Worm (Caenorhabditis elegans): Measurements from ENCODE around the gene ldp-1.

ldp-1 gene

ce11 chrV:2126996-2127585 lies at the start of gene ldp-1 (continued):
- TF ChIP-seq lin-40 (tag; optimal IDR thresholded peaks at IDR 0.05) (peak; percentile 61), egl-18 (GFP tag; IDR thresholded peaks at IDR 0.05) (no peak), mcd-1 (GFP tag; IDR thresholded peaks at IDR 0.05) (peak; percentile 76), F39B2.1 (GFP tag; IDR thresholded peaks at IDR 0.05) (no peak), sdz-38 (tag; optimal IDR thresholded peaks at IDR 0.05) (no peak), madf-8 (GFP tag; conservative IDR thresholded peaks at IDR 0.05) (peak; percentile 16; the same call in 1 of the 2 replicates), Y95B8A.8 (GFP tag; IDR thresholded peaks at IDR 0.05) (no peak), pbrm-1 (GFP tag; IDR thresholded peaks at IDR 0.05) (0 out of 2 replicates have a peak, but pooled peaks have one; percentile 32), hrde-1 (tag; optimal IDR thresholded peaks at IDR 0.05; ENCODE audit: borderline replicate concordance) (no peak), dox-1 (GFP tag; IDR thresholded peaks at IDR 0.05) (peak; percentile 43; the same call in 1 of the 2 replicates), B0336.3 (GFP tag; IDR thresholded peaks at IDR 0.05) (0 out of 2 replicates have a peak, but pooled peaks have one; percentile 39), ccch-3 (GFP tag; optimal IDR thresholded peaks at IDR 0.05) (no peak), dpl-1 (GFP tag; optimal IDR thresholded peaks at IDR 0.05) (peak; percentile 73), akir-1 (GFP tag; optimal IDR thresholded peaks at IDR 0.05) (no peak), F49E8.2 (tag; optimal IDR thresholded peaks at IDR 0.05; ENCODE audit: insufficient read depth) (no peak), chd-7 (tag; optimal IDR thresholded peaks at IDR 0.05) (no peak), tbx-9 (tag; optimal IDR thresholded peaks at IDR 0.05; ENCODE audit: borderline replicate concordance) (no peak), F57A8.1 (GFP tag; optimal IDR thresholded peaks at IDR 0.05) (no peak), aptf-2 (GFP tag; conservative IDR thresholded peaks at IDR 0.05) (0 out of 2 replicates have a peak, but pooled peaks have one; percentile 58), madf-3 (GFP tag; IDR thresholded peaks at IDR 0.05) (no peak), rpc-1 (optimal IDR thresholded peaks at IDR 0.05) (no peak), rpc-1 (tag; optimal IDR thresholded peaks at IDR 0.05) (no peak), madf-6 (GFP tag; IDR thresholded peaks at IDR 0.05) (peak; percentile 66), F10E7.11 (tag; optimal IDR thresholded peaks at IDR 0.05) (no peak), unc-62 (GFP tag; optimal IDR thresholded peaks at IDR 0.05) (no peak), rec-8 (tag; optimal IDR thresholded peaks at IDR 0.05) (peak in 1 of 2 experiments; percentile 2), aptf-3 (GFP tag; IDR thresholded peaks at IDR 0.05) (no peak), snpc-4 (GFP tag; optimal IDR thresholded peaks at IDR 0.05) (no peak), snpc-4 (tag; optimal IDR thresholded peaks at IDR 0.05) (peak in 3 of 4 experiments; percentile 16 to 28 (median 26)), lir-1 (GFP tag; conservative IDR thresholded peaks at IDR 0.05) (peak; percentile 50; the same call in 1 of the 2 replicates), sea-2 (GFP tag; IDR thresholded peaks at IDR 0.05) (no peak)

- TF ChIP-seq B0336.3 (GFP tag; IDR thresholded peaks at IDR 0.05) (no peak), nfya-2 (GFP tag; IDR thresholded peaks at IDR 0.05) (no peak), mxl-1 (tag; optimal IDR thresholded peaks at IDR 0.05) (no peak), F39B2.1 (GFP tag; IDR thresholded peaks at IDR 0.05) (no peak), K12H6.12 (tag; optimal IDR thresholded peaks at IDR 0.05) (no peak), xnd-1 (tag; optimal IDR thresholded peaks at IDR 0.05) (no peak), hsf-1 (GFP tag; IDR thresholded peaks at IDR 0.05) (no peak)
These were observed 46.1 kb upstream of the ldp-1 start for ce11 chrV:2081269-2081668.

ce11 chrV:2081894-2082293 lies 45.4 kb upstream of the ldp-1 start:
- TF ChIP-seq sptf-2 (GFP tag; optimal IDR thresholded peaks at IDR 0.05) (no peak), tbp1 (GFP tag; optimal IDR thresholded peaks at IDR 0.05) (no peak), hmg-20 (GFP tag; IDR thresholded peaks at IDR 0.05) (no peak), lin-54 (GFP tag; optimal IDR thresholded peaks at IDR 0.05) (no peak), nhr-179 (tag; optimal IDR thresholded peaks at IDR 0.05) (no peak), hlh-12 (tag; optimal IDR thresholded peaks at IDR 0.05) (no peak), K11D2.4 (GFP tag; IDR thresholded peaks at IDR 0.05) (no peak), lin-35 (GFP tag; optimal IDR thresholded peaks at IDR 0.05) (no peak), bed-1 (GFP tag; IDR thresholded peaks at IDR 0.05) (no peak), attf-3 (GFP tag; conservative IDR thresholded peaks at IDR 0.05) (no peak), him-1 (tag; optimal IDR thresholded peaks at IDR 0.05) (no peak), akir-1 (GFP tag; optimal IDR thresholded peaks at IDR 0.05) (no peak), aptf-3 (GFP tag; IDR thresholded peaks at IDR 0.05) (no peak), madf-10 (tag; optimal IDR thresholded peaks at IDR 0.05) (no peak), madf-6 (GFP tag; IDR thresholded peaks at IDR 0.05) (no peak)

Data from whole organism, young adult.